Fruit fly (Drosophila melanogaster) whole organism, embryonic: ENCODE measurements around the gene CG5853.

ENCODE experiments used
- CG10267 ChIP-seq: fragments of 200-800 bp; sonication (Bioruptor generic); optimal IDR thresholded peaks from 2 replicates; lab custom pipeline; 2018; ENCODE audit warnings: missing biosample characterization, mild to moderate bottlenecking, missing genetic modification characterization, moderate library complexity
- CG12391 ChIP-seq: fragments of 200-800 bp; sonication (Bioruptor generic); optimal IDR thresholded peaks from 3 replicates; lab custom pipeline; 2018; ENCODE audit warnings: missing biosample characterization, mild to moderate bottlenecking, missing genetic modification characterization, moderate library complexity
- CG14710 ChIP-seq: fragments of 200-800 bp; sonication (Bioruptor generic); optimal IDR thresholded peaks from 3 replicates; lab custom pipeline; 2019; ENCODE audit warnings: missing biosample characterization, mild to moderate bottlenecking, missing genetic modification characterization, moderate library complexity
- CG1603 ChIP-seq: fragments of 200-800 bp; sonication (Bioruptor generic); optimal IDR thresholded peaks from 2 replicates; lab custom pipeline; 2019; ENCODE audit warnings: missing biosample characterization, mild to moderate bottlenecking, missing genetic modification characterization, moderate library complexity
- CG16813 ChIP-seq: fragments of 200-800 bp; sonication (Bioruptor generic); IDR thresholded peaks from 3 replicates; pipeline ENCODE4 v1.3.6; 2022; ENCODE audit warnings: missing biosample characterization, missing genetic modification characterization; ENCODE audit not compliant: partially characterized antibody
- CG17361 ChIP-seq: fragments of 200-800 bp; sonication (Bioruptor generic); IDR thresholded peaks from 3 replicates; pipeline ENCODE4 v1.3.6; 2022; ENCODE audit warnings: missing biosample characterization, missing genetic modification characterization
- CG18619 ChIP-seq: fragments of 200-800 bp; sonication (Bioruptor generic); optimal IDR thresholded peaks from 3 replicates; lab custom pipeline; 2017; ENCODE audit warnings: missing biosample characterization, mild to moderate bottlenecking, missing genetic modification characterization
- CG18764 ChIP-seq: fragments of 200-800 bp; sonication (Bioruptor generic); optimal IDR thresholded peaks from 3 replicates; lab custom pipeline; 2016; ENCODE audit warnings: missing biosample characterization, missing genetic modification characterization
- CG2678 ChIP-seq: fragments of 200-800 bp; sonication (Bioruptor generic); optimal IDR thresholded peaks from 3 replicates; lab custom pipeline; 2019; ENCODE audit warnings: missing biosample characterization, mild to moderate bottlenecking, missing genetic modification characterization, moderate library complexity
- CG2712 ChIP-seq: fragments of 200-800 bp; optimal IDR thresholded peaks from 3 replicates; lab custom pipeline; 2019; ENCODE audit warnings: missing biosample characterization, mild to moderate bottlenecking, missing genetic modification characterization, moderate library complexity
- CG30020 ChIP-seq: fragments of 200-800 bp; optimal IDR thresholded peaks from 2 replicates; lab custom pipeline; 2019; ENCODE audit warnings: missing biosample characterization, mild to moderate bottlenecking, missing genetic modification characterization, moderate library complexity
- CG31441 ChIP-seq: fragments of 200-800 bp; sonication (Bioruptor generic); IDR thresholded peaks from 2 replicates; pipeline ENCODE4 v1.3.6; 2022; ENCODE audit warnings: missing biosample characterization, missing genetic modification characterization
- CG4404 ChIP-seq: fragments of 200-800 bp; sonication (Bioruptor generic); IDR thresholded peaks from 2 replicates; pipeline ENCODE4 v1.3.6; 2022; ENCODE audit warnings: missing biosample characterization, missing genetic modification characterization
- CG4730 ChIP-seq: fragments of 200-800 bp; sonication (Bioruptor generic); IDR thresholded peaks from 2 replicates; pipeline ENCODE4 v1.3.6; 2022; ENCODE audit warnings: missing biosample characterization, missing genetic modification characterization
- CG7839 ChIP-seq: fragments of 200-800 bp; sonication (Bioruptor generic); optimal IDR thresholded peaks from 3 replicates; lab custom pipeline; 2018; ENCODE audit warnings: missing biosample characterization, mild to moderate bottlenecking, missing genetic modification characterization, moderate library complexity
- CG9932 ChIP-seq: fragments of 200-800 bp; sonication (Bioruptor generic); IDR thresholded peaks from 2 replicates; pipeline ENCODE4 v1.3.6; 2022; ENCODE audit warnings: missing biosample characterization, missing genetic modification characterization
- CTCF ChIP-seq: fragments of 200-800 bp; sonication (Bioruptor generic); optimal IDR thresholded peaks from 2 replicates; lab custom pipeline; 2017; ENCODE audit warnings: missing biosample characterization, mild to moderate bottlenecking, missing genetic modification characterization, moderate library complexity
- Dp ChIP-seq: fragments of 200-800 bp; sonication (Bioruptor generic); optimal IDR thresholded peaks from 2 replicates; lab custom pipeline; 2018; ENCODE audit warnings: missing biosample characterization, mild to moderate bottlenecking, missing genetic modification characterization, moderate library complexity
- Dref ChIP-seq: fragments of 200-800 bp; sonication (Bioruptor generic); IDR thresholded peaks from 2 replicates; pipeline ENCODE4 v1.3.6; 2022; ENCODE audit warnings: missing biosample characterization, missing genetic modification characterization
- E2f1 ChIP-seq: fragments of 200-800 bp; sonication (Bioruptor generic); IDR thresholded peaks from 2 replicates; pipeline ENCODE4 v1.3.6; 2022; ENCODE audit warnings: missing biosample characterization, missing genetic modification characterization
- Ets65A ChIP-seq: fragments of 200-800 bp; sonication (Bioruptor generic); peaks from one replicate; lab custom pipeline; 2016; ENCODE audit warnings: missing biosample characterization, missing genetic modification characterization
- Hand ChIP-seq: fragments of 200-800 bp; sonication (Bioruptor generic); optimal IDR thresholded peaks from 2 replicates; lab custom pipeline; 2017; ENCODE audit warnings: mild to moderate bottlenecking, missing biosample characterization, missing genetic modification reagents, missing genetic modification characterization
- MESR4 ChIP-seq: fragments of 200-800 bp; sonication (Bioruptor generic); optimal IDR thresholded peaks from 2 replicates; lab custom pipeline; 2018; ENCODE audit warnings: missing biosample characterization, mild to moderate bottlenecking, missing genetic modification characterization, moderate library complexity
- Med ChIP-seq: fragments of 200-800 bp; sonication (Bioruptor generic); peaks from one replicate; lab custom pipeline; 2016; ENCODE audit warnings: missing biosample characterization, missing genetic modification characterization, mild to moderate bottlenecking, inconsistent platforms, moderate library complexity
- Myb ChIP-seq: fragments of 200-800 bp; sonication (Bioruptor generic); optimal IDR thresholded peaks from 2 replicates; lab custom pipeline; 2016; ENCODE audit warnings: missing biosample characterization, missing genetic modification characterization
- Opbp ChIP-seq: fragments of 200-800 bp; sonication (Bioruptor generic); IDR thresholded peaks from 3 replicates; pipeline ENCODE4 v1.3.6; 2022; ENCODE audit warnings: missing biosample characterization, missing genetic modification characterization; ENCODE audit not compliant: partially characterized antibody
- Pdp1 ChIP-seq, 2 experiments: fragments of 200-800 bp; sonication (Bioruptor generic); optimal IDR thresholded peaks; 3 replicates each; lab custom pipeline; 2016; ENCODE audit warnings: missing biosample characterization in 2 of 2, missing genetic modification characterization in 2 of 2, mild to moderate bottlenecking in 1 of 2, moderate library complexity in 1 of 2
- Rfx ChIP-seq: fragments of 200-800 bp; sonication (Bioruptor generic); IDR thresholded peaks from 2 replicates; pipeline ENCODE4 v1.3.6; 2022; ENCODE audit warnings: missing biosample characterization, missing genetic modification characterization
- Scr ChIP-seq: fragments of 200-800 bp; sonication (Bioruptor generic); IDR thresholded peaks from 2 replicates; pipeline ENCODE4 v1.3.6; 2022; ENCODE audit warnings: missing biosample characterization, missing genetic modification characterization; ENCODE audit not compliant: partially characterized antibody
- Sin3A ChIP-seq: fragments of >200 bp; optimal IDR thresholded peaks from 2 replicates; lab custom pipeline; 2018
- Sry-δ ChIP-seq: fragments of 200-800 bp; sonication (Bioruptor generic); optimal IDR thresholded peaks from 2 replicates; lab custom pipeline; 2016; ENCODE audit warnings: missing biosample characterization, missing genetic modification characterization
- YL-1 ChIP-seq: fragments of 200-800 bp; sonication (Bioruptor generic); optimal IDR thresholded peaks from 3 replicates; lab custom pipeline; 2017; ENCODE audit warnings: missing biosample characterization, mild to moderate bottlenecking, missing genetic modification characterization
- bbx ChIP-seq: fragments of 200-800 bp; sonication (Bioruptor generic); IDR thresholded peaks from 2 replicates; pipeline ENCODE4 v1.3.6; 2022; ENCODE audit warnings: missing biosample characterization, missing genetic modification characterization; ENCODE audit not compliant: partially characterized antibody
- cg ChIP-seq: fragments of 200-800 bp; sonication (Bioruptor generic); optimal IDR thresholded peaks from 3 replicates; lab custom pipeline; 2019; ENCODE audit warnings: missing biosample characterization, mild to moderate bottlenecking, missing genetic modification characterization, moderate library complexity
- crp ChIP-seq, 2 experiments: fragments of 200-800 bp; sonication (Bioruptor generic); optimal IDR thresholded peaks; 2 replicates in 1 of 2; 3 replicates in 1 of 2; lab custom pipeline; 2017; ENCODE audit warnings: missing biosample characterization in 2 of 2, missing genetic modification characterization in 2 of 2, mild to moderate bottlenecking in 1 of 2, moderate library complexity in 1 of 2
- gcm ChIP-seq: fragments of 200-800 bp; sonication (Bioruptor generic); optimal IDR thresholded peaks from 2 replicates; lab custom pipeline; 2019; ENCODE audit warnings: missing biosample characterization, mild to moderate bottlenecking, missing genetic modification characterization, moderate library complexity
- gfzf ChIP-seq: fragments of 200-800 bp; sonication (Bioruptor generic); optimal IDR thresholded peaks from 2 replicates; lab custom pipeline; 2016; ENCODE audit warnings: missing biosample characterization, mild to moderate bottlenecking, missing genetic modification characterization, moderate library complexity
- hkb ChIP-seq, 2 experiments: fragments of 200-800 bp in 1 of 2; fragments of >200 bp in 1 of 2; sonication (Bioruptor generic) in 1 of 2; IDR thresholded peaks in 1 of 2; optimal IDR thresholded peaks in 1 of 2; 2 replicates each; pipeline versions ENCODE4 v1.3.6 to Lab custom; 2017 to 2022; ENCODE audit warnings: missing biosample characterization in 1 of 2, missing genetic modification characterization in 1 of 2
- nerfin-2 ChIP-seq: fragments of 200-800 bp; sonication (Bioruptor generic); IDR thresholded peaks from 2 replicates; pipeline ENCODE4 v1.3.6; 2022; ENCODE audit warnings: missing biosample characterization, missing genetic modification characterization; ENCODE audit not compliant: partially characterized antibody
- pho ChIP-seq: fragments of 200-800 bp; sonication (Bioruptor generic); optimal IDR thresholded peaks from 2 replicates; lab custom pipeline; 2016; ENCODE audit warnings: missing biosample characterization, missing genetic modification characterization
- phol ChIP-seq: fragments of 200-800 bp; sonication (Bioruptor generic); optimal IDR thresholded peaks from 3 replicates; lab custom pipeline; 2018; ENCODE audit warnings: missing biosample characterization, mild to moderate bottlenecking, missing genetic modification characterization, moderate library complexity
- pzg ChIP-seq: fragments of 200-800 bp; sonication (Bioruptor generic); optimal IDR thresholded peaks from 3 replicates; lab custom pipeline; 2018; ENCODE audit warnings: missing biosample characterization, mild to moderate bottlenecking, missing genetic modification characterization, moderate library complexity
- row ChIP-seq: fragments of 200-800 bp; sonication (Bioruptor generic); IDR thresholded peaks from 3 replicates; pipeline ENCODE4 v1.3.6; 2022; ENCODE audit warnings: missing biosample characterization, missing genetic modification characterization
- sd ChIP-seq: fragments of 200-800 bp; sonication (Bioruptor generic); optimal IDR thresholded peaks from 3 replicates; lab custom pipeline; 2018; ENCODE audit warnings: missing biosample characterization, mild to moderate bottlenecking, missing genetic modification characterization, moderate library complexity
- sqz ChIP-seq: fragments of 200-800 bp; sonication (Bioruptor generic); optimal IDR thresholded peaks from 3 replicates; lab custom pipeline; 2018; ENCODE audit warnings: missing biosample characterization, mild to moderate bottlenecking, missing genetic modification characterization
- stwl ChIP-seq: fragments of 200-800 bp; sonication (Bioruptor generic); optimal IDR thresholded peaks from 3 replicates; lab custom pipeline; 2018; ENCODE audit warnings: missing biosample characterization, mild to moderate bottlenecking, missing genetic modification characterization, moderate library complexity
- zen ChIP-seq: fragments of 200-800 bp; sonication (Bioruptor generic); optimal IDR thresholded peaks from 3 replicates; lab custom pipeline; 2018; ENCODE audit warnings: missing biosample characterization, mild to moderate bottlenecking, missing genetic modification characterization, moderate library complexity
- zfh1 ChIP-seq: fragments of 200-800 bp; sonication (Bioruptor generic); IDR thresholded peaks from 3 replicates; pipeline ENCODE4 v1.3.6; 2022; ENCODE audit warnings: missing biosample characterization, missing genetic modification characterization

CG5853 gene

dm6 chr2L:9912570-9913260 lies 34.7 kb downstream of the CG5853 start, which contains the start of the genes Etl1 and Srp54 (continued):
- TF ChIP-seq CG12391 (tag; lab: Kevin White, UChicago) (peak; percentile 22), E2f1 (GFP tag; lab: Robert Waterston, UW) (no peak), MESR4 (GFP tag; lab: Kevin White, UChicago) (peak; percentile 88), CG2678 (tag; lab: Kevin White, UChicago) (peak; percentile 7), CG14710 (tag; lab: Kevin White, UChicago) (peak; percentile 72), CG9932 (GFP tag; lab: Robert Waterston, UW) (peak; percentile 29; the same call in 1 of the 2 replicates), zfh1 (peak; percentile 22; the same call in 1 of the 3 replicates), Sin3A (peak; percentile 93), CG4404 (no peak), Rfx (0 out of 2 replicates have a peak, but pooled peaks have one; percentile 26), CTCF (GFP tag; lab: Kevin White, UChicago) (peak; percentile 3), Myb (peak; percentile 6), gcm (GFP tag; lab: Kevin White, UChicago) (peak; percentile 13), row (0 out of 3 replicates have a peak, but pooled peaks have one; percentile 21), Sry-δ (GFP tag; lab: Kevin White, UChicago) (peak; percentile 28), CG7839 (tag; lab: Kevin White, UChicago) (no peak), Med (peak; percentile 66), Pdp1 (GFP tag; optimal IDR thresholded peaks at IDR 0.05; lab: Kevin White, UChicago) (peak in 1 of 2 experiments; percentile 37), stwl (tag; lab: Kevin White, UChicago) (peak; percentile 71), CG31441 (GFP tag; lab: Robert Waterston, UW) (0 out of 2 replicates have a peak, but pooled peaks have one; percentile 20), pho (GFP tag; lab: Kevin White, UChicago) (no peak), Dref (peak; percentile 56), crp (GFP tag; optimal IDR thresholded peaks at IDR 0.05; lab: Kevin White, UChicago) (peak in 1 of 2 experiments; percentile 8), Opbp (GFP tag; lab: Robert Waterston, UW) (peak; percentile 4; the same call in 1 of the 3 replicates), gfzf (GFP tag; lab: Kevin White, UChicago) (peak; percentile 67), CG1603 (peak; percentile 0), nerfin-2 (GFP tag; lab: Robert Waterston, UW) (no peak), Dp (peak; percentile 77), phol (tag; lab: Kevin White, UChicago) (peak; percentile 42), Hand (no peak), YL-1 (GFP tag; lab: Kevin White, UChicago) (peak; percentile 52), CG4730 (GFP tag; lab: Robert Waterston, UW) (no peak), sqz (no peak), CG10267 (tag; lab: Kevin White, UChicago) (peak; percentile 63), cg (GFP tag; lab: Kevin White, UChicago) (peak; percentile 9), sd (peak; percentile 20), zen (tag; lab: Kevin White, UChicago) (peak; percentile 49), CG16813 (GFP tag; lab: Robert Waterston, UW) (0 out of 3 replicates have a peak, but pooled peaks have one; percentile 1), Scr (GFP tag; lab: Robert Waterston, UW) (peak; percentile 35), CG17361 (GFP tag; lab: Robert Waterston, UW) (peak; percentile 27; the same call in 1 of the 3 replicates), pzg (GFP tag; lab: Kevin White, UChicago) (peak; percentile 43), hkb (optimal IDR thresholded peaks at IDR 0.05; lab: Kevin White, UChicago) (peak; percentile 84), hkb (GFP tag; IDR thresholded peaks at IDR 0.05; lab: Robert Waterston, UW) (no peak), Ets65A (GFP tag; lab: Kevin White, UChicago) (peak; percentile 33), CG2712 (tag; lab: Kevin White, UChicago) (peak; percentile 25), CG30020 (tag; lab: Kevin White, UChicago) (peak; percentile 56), CG18764 (GFP tag; lab: Kevin White, UChicago) (no peak), CG18619 (GFP tag; lab: Kevin White, UChicago) (no peak), bbx (GFP tag; lab: Robert Waterston, UW) (0 out of 2 replicates have a peak, but pooled peaks have one; percentile 28)
